Fruit fly (Drosophila melanogaster): ENCODE measurements around the gene Ald1.
A peak's percentile ranks its signal among the peaks of the same experiment; 100 is the strongest.

Ald1 gene

DNA sequence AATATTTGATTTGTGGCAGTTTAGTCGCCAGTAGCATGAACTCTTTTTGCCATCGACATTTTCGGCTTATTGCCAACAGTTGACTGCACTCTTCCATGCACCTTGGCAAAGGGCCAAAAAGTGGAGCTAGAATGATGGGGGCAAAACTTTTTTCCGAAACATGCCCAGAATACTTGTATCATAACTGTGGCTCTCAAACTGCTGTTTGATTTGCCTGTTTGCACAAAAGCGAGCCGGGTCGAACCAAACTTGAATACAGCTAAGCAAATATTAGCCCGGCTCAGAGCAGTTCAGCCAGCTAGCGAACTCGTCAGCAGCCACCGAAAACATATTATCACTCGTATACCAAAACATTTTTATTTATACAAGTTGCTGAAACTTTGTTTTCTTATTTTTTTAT, 22.4 kb downstream of the Ald1 start:
- no peak for TF ChIP-seq CG5204 (GFP tag; optimal IDR thresholded peaks at IDR 0.05)
- no peak for TF ChIP-seq CG11617 (GFP tag; optimal IDR thresholded peaks at IDR 0.05)
- TF ChIP-seq Hr96 (GFP tag; optimal IDR thresholded peaks at IDR 0.05): no peak

DNA sequence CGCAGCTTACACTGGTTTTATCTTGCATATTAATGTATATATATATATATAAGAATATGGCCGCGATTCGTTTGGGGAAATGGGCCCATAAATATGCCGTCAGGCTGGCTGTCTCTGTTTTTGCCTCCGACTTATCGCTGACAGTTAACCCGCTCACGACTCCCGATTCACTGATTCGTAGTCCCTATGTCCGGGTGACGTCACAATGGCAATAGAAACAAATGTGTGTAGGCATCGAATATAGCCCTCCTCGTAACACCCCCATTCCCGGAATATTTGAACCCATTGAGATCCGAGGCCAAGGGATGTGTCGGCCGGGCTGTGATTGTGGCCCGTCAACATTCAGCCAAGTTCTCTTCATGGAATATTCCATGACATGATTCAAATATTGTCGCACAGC, 23.9 kb downstream of the Ald1 start:
- TF ChIP-seq ovo (GFP tag; optimal IDR thresholded peaks at IDR 0.05): no peak
- TF ChIP-seq CG7101 (tag; optimal IDR thresholded peaks at IDR 0.05): no peak
- no peak for TF ChIP-seq CG7045 (GFP tag; optimal IDR thresholded peaks at IDR 0.05)
- no peak for TF ChIP-seq tj (GFP tag; optimal IDR thresholded peaks at IDR 0.05)
- no peak for TF ChIP-seq cic (GFP tag; optimal IDR thresholded peaks at IDR 0.05)

DNA sequence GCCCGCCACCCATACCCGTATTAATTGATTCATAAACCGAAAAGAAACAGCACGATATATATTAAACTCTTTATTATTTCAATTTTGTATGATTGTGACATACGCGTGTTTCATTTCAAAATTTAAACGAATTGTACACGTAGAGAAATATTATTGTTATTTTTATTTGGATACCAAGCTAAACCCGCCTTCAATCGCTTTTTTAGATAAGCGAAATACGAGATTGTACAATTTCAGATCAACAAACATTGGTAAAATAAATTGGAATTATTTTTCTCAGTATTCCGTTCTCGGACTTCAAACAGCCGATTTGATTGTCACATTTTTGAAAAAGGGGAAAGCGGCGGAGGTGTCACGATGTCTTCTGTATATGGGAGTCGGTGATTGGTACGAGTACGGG, 26.4 kb downstream of the Ald1 start:
- TF ChIP-seq Mnt (GFP tag; optimal IDR thresholded peaks at IDR 0.05): no peak
- no peak for TF ChIP-seq CG5204 (GFP tag; optimal IDR thresholded peaks at IDR 0.05)

DNA sequence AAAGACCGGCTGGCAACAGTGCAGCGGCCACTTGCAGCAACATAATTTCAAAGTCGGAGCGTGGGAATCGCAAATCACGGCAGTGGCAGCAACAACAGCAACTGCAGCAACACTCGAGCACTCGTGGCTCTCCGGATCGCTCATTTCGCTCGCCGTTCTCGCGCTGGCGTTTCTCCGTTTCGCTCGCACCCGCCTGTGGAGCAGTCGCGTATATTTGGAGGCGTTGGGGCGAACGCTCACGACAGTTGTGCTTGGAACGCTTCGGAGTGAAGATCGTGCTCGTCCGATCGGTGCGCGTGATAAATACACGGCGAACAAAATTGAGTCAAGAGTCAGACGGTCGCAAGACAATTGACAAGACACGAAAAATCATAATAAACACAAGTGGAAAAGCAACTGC, 31.4 kb downstream of the Ald1 start, which contains the start of gene CG12290:
TSS of gene CG12290 (plus strand) at position 233 of the 400 bp plus-strand sequence.
- TF ChIP-seq CG1620 (GFP tag; optimal IDR thresholded peaks at IDR 0.05) (peak; percentile 17), CG5204 (GFP tag; optimal IDR thresholded peaks at IDR 0.05) (no peak), pad (GFP tag; optimal IDR thresholded peaks at IDR 0.05) (no peak), CG7101 (tag; optimal IDR thresholded peaks at IDR 0.05) (peak; percentile 16), cnc (optimal IDR thresholded peaks at IDR 0.05) (no peak), ovo (GFP tag; optimal IDR thresholded peaks at IDR 0.05) (no peak), cic (GFP tag; optimal IDR thresholded peaks at IDR 0.05) (peak; percentile 27), toe (GFP tag; optimal IDR thresholded peaks at IDR 0.05) (no peak), CG33017 (tag; optimal IDR thresholded peaks at IDR 0.05) (peak; percentile 13), Mnt (GFP tag; optimal IDR thresholded peaks at IDR 0.05) (peak; percentile 59), CG11617 (GFP tag; optimal IDR thresholded peaks at IDR 0.05) (peak; percentile 15), CG12768 (GFP tag; optimal IDR thresholded peaks at IDR 0.05) (peak; percentile 8), tj (GFP tag; optimal IDR thresholded peaks at IDR 0.05) (peak; percentile 13), CG14711 (tag; optimal IDR thresholded peaks at IDR 0.05) (peak; percentile 34), bab1 (GFP tag; optimal IDR thresholded peaks at IDR 0.05) (peak; percentile 43), CG7045 (GFP tag; optimal IDR thresholded peaks at IDR 0.05) (peak; percentile 20), Clk (GFP tag; optimal IDR thresholded peaks at IDR 0.05) (peak; percentile 46), Crg-1 (GFP tag; optimal IDR thresholded peaks at IDR 0.05) (peak; percentile 29), kay (GFP tag; ENCODE audit: borderline replicate concordance) (no peak), Hr96 (GFP tag; optimal IDR thresholded peaks at IDR 0.05) (no peak)

DNA sequence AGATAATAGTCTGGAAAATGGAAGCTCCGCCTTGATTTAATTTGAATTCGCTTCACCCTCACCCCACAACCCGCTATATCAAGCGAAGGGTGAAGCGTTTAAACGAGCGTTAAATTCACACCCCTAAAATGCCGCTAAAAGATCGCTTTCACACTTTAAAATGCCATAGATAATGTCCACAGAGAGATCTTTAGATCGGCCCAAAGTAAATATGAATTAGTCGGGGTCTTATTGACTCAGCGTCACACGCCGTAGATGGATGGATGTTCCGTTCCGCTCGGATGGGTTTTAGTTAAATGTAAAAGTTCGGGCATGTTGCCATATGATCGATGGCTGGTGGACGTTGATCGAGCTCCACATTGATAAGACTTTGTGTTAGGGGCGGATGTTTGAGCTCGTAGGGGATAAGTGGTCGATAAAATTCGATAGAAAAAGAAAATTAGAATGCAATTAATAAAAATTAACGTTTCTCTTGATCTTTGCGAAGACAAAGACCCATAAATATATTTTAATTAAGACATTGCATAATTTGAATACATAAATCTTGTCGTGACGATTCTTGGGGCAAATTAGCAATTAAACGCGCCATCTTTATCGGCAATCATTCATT, 33.3 kb downstream of the Ald1 start:
- no peak for TF ChIP-seq tj (GFP tag; optimal IDR thresholded peaks at IDR 0.05)
- peak; percentile 53 for TF ChIP-seq Mnt (GFP tag; optimal IDR thresholded peaks at IDR 0.05)
- TF ChIP-seq Clk (GFP tag; optimal IDR thresholded peaks at IDR 0.05): peak; percentile 53
- TF ChIP-seq ovo (GFP tag; optimal IDR thresholded peaks at IDR 0.05): peak; percentile 85
- peak; percentile 81 for TF ChIP-seq CG7045 (GFP tag; optimal IDR thresholded peaks at IDR 0.05)
- peak; percentile 47 for TF ChIP-seq CG14711 (tag; optimal IDR thresholded peaks at IDR 0.05)
- TF ChIP-seq cnc (optimal IDR thresholded peaks at IDR 0.05): no peak
- peak; percentile 66 for TF ChIP-seq cic (GFP tag; optimal IDR thresholded peaks at IDR 0.05)
- TF ChIP-seq CG12768 (GFP tag; optimal IDR thresholded peaks at IDR 0.05): peak; percentile 71
- peak; percentile 86 for TF ChIP-seq CG1620 (GFP tag; optimal IDR thresholded peaks at IDR 0.05)
- TF ChIP-seq bab1 (GFP tag; optimal IDR thresholded peaks at IDR 0.05): no peak
- TF ChIP-seq Crg-1 (GFP tag; optimal IDR thresholded peaks at IDR 0.05): peak; percentile 93
- no peak for TF ChIP-seq CG5204 (GFP tag; optimal IDR thresholded peaks at IDR 0.05)
- TF ChIP-seq CG11617 (GFP tag; optimal IDR thresholded peaks at IDR 0.05): peak; percentile 41
- TF ChIP-seq toe (GFP tag; optimal IDR thresholded peaks at IDR 0.05): peak; percentile 57
- TF ChIP-seq kay (GFP tag; ENCODE audit: borderline replicate concordance): no peak
- TF ChIP-seq CG7101 (tag; optimal IDR thresholded peaks at IDR 0.05): peak; percentile 78
- peak; percentile 49 for TF ChIP-seq CG33017 (tag; optimal IDR thresholded peaks at IDR 0.05)
- peak; percentile 38 for TF ChIP-seq Hr96 (GFP tag; optimal IDR thresholded peaks at IDR 0.05)
- TF ChIP-seq pad (GFP tag; optimal IDR thresholded peaks at IDR 0.05): peak; percentile 41

DNA sequence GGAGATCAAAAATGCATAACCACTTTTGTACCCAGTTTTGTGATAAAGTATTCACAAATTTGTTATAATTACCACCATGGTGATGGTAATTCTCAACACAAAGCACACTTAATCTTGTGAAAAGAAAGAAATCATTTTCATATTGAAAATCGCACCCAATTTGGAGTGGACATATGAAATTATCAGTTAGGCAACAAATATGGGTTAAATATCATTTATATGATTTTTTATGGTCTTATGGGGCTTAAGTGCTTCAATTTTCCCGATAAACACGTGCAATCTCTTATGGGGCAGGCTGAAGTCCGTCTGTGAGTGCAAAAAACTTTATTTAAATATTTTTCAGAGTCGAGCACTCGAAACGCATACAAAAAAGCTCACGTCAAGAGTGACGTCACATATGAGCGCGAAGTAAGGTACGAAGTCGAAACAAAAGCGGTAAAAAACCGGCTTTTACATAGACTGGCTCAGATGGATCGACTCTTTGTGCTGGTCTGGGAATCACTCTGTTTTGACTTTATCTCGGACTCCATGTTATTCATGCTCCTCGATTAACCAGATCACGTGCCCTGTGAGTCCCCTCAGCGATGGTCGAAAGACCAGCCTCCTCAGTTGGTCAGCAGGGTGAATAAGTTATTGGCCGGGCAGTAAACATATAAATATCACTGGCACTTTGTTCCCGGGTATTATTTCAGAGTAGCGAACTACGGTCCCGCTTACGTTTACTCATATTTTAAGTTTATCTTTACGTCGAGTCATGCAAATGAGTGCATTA, 34.7 kb downstream of the Ald1 start:
- TF ChIP-seq tj (GFP tag; optimal IDR thresholded peaks at IDR 0.05) (peak; percentile 19), cnc (optimal IDR thresholded peaks at IDR 0.05) (no peak)

DNA sequence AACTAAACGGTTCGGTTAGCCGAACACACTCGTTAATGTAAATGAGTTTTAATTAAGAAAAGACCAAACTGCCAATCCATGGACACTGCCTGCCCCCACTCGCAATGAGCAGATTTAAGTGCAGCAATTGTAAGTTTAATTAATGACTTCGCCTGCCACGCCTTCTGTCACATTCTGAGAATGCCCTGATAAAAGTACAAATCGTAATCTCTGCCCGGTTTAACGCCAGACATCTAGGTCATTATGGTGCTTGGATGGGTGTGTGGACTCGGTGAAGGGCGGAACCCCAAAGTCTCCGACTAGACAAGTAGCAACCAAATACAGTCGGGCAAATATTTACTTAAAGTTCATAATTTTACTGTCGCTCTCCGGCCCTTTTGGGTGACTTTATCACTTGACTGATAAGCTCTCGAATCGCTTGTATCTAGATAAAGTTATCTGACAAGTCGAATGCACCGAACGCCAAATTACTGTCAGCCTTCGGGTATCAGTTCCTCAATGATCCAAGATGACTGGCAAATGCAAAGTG, 39.2 kb downstream of the Ald1 start:
- no peak for TF ChIP-seq bab1 (GFP tag; optimal IDR thresholded peaks at IDR 0.05)
- TF ChIP-seq CG5204 (GFP tag; optimal IDR thresholded peaks at IDR 0.05): no peak
- no peak for TF ChIP-seq pad (GFP tag; optimal IDR thresholded peaks at IDR 0.05)
- no peak for TF ChIP-seq CG11617 (GFP tag; optimal IDR thresholded peaks at IDR 0.05)
- peak in 1 of 2 experiments; percentile 13 for TF ChIP-seq cnc (optimal IDR thresholded peaks at IDR 0.05)
- no peak for TF ChIP-seq Crg-1 (GFP tag; optimal IDR thresholded peaks at IDR 0.05)
- no peak for TF ChIP-seq Clk (GFP tag; optimal IDR thresholded peaks at IDR 0.05)
- TF ChIP-seq cic (GFP tag; optimal IDR thresholded peaks at IDR 0.05): peak; percentile 32
- TF ChIP-seq ovo (GFP tag; optimal IDR thresholded peaks at IDR 0.05): no peak
- no peak for TF ChIP-seq Mnt (GFP tag; optimal IDR thresholded peaks at IDR 0.05)
- TF ChIP-seq tj (GFP tag; optimal IDR thresholded peaks at IDR 0.05): no peak
- no peak for TF ChIP-seq CG12768 (GFP tag; optimal IDR thresholded peaks at IDR 0.05)
- no peak for TF ChIP-seq toe (GFP tag; optimal IDR thresholded peaks at IDR 0.05)
- TF ChIP-seq CG33017 (tag; optimal IDR thresholded peaks at IDR 0.05): no peak
- no peak for TF ChIP-seq CG1620 (GFP tag; optimal IDR thresholded peaks at IDR 0.05)
- TF ChIP-seq Hr96 (GFP tag; optimal IDR thresholded peaks at IDR 0.05): no peak
- no peak for TF ChIP-seq kay (GFP tag; ENCODE audit: borderline replicate concordance)
- no peak for TF ChIP-seq CG7101 (tag; optimal IDR thresholded peaks at IDR 0.05)
